Worm (Caenorhabditis elegans) whole organism, dauer: ENCODE measurements around the gene rps-22.

Source experiments
- unc-62 ChIP-seq: sonication (generic microtip); optimal IDR thresholded peaks from 2 replicates; lab custom pipeline; 2017; ENCODE audit warnings: missing biosample characterization, missing genetic modification reagents, missing genetic modification characterization

Gene rps-22

DNA sequence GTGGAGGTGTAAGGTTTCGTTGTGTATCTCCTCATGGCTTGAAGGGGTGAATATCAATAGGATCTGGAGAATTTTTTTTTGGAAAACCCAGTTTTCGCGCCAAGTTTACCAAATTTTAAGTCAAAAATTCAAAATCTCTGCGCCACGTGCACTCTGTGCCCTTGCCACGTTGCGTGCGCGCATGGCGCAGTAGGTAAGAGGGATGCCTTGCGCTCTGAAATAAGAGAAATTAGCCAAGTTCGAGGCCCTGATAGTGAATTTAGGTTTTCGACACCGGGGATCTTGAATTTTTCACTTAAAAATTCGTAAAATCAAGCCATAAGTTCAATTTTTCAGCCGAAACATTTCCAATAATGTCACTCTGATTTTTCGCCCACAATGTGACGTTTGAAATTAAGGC lies 31.1 kb downstream of the rps-22 start:
- no peak for TF ChIP-seq unc-62

DNA sequence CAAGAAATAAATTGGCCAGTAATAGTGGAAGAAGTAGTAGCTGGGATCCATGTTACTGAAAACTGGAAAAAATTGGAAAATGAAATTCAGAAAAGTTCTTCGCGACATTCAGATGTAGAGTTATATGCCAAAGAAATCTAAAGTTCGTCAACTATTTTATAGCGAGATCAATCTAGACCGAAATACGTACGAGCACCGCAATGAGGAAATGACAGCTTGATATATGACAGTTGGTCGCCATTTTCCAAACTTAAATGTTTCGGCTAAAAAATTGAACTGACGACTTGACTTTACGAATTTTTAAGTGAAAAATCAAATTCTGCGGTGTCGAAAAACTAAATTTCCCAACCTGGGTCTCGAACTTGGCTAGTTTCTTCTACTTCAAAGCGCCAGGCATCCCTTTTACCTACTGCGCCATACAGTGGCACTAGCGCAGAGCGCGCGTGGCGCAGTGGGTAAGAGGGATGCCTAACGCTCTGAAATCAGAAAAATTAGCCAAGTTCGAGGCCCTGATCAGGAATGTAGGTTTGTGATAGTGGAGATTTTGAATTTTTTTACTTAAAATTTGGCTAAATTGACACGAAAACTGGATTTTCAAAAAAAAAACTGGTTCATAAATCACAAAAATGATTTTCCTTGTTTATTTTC lies 32.4 kb downstream of the rps-22 start, which contains the start of gene srd-66:
TSS of gene srd-66 (minus strand) at position 51 of the 648 bp plus-strand sequence.
- TF ChIP-seq unc-62 = no peak

DNA sequence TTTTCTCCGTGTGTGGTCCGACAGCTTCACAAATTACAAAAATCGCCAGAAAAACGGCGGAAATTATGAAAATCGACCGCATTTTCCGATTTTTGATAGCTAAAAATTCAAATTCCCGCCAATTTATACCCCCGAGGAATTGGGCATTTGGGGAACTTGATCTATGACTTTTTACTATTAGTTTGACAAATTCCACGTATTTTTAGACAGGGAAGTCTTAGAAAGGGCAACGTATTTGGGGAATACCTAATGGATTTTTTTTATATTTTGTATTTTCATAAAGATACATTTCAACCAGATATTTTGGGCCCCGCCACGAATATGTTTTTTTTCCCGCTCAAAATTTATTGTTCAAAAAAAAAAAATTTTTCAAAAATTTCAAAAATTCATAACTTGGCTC lies 34.5 kb downstream of the rps-22 start, which contains the start of gene Y39A3B.7:
TSS of gene Y39A3B.7 (minus strand) at position 101 of the 400 bp plus-strand sequence.
- no peak for TF ChIP-seq unc-62

DNA sequence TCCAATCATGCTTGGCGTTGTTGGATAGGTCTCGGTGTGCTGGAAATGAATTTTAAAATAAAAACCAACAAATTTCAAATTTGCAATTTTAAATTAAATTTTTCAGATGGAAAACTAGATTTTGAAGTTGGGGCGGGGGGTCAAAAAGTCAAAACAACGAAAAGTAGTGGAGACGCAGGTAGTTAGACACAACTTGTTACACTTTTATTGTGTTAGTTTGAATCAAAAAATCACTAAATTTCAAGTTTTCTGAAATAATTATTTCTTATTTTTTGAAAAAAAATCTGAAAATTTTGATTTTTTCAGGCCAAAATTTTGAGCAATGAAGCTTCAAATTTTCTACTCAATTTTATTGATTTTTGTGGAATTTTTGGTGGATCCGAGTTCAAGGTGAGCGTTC lies 37.4 kb downstream of the rps-22 start, which contains the start of gene Y39A3B.8:
TSS of gene Y39A3B.8 (plus strand) at position 301 of the 400 bp plus-strand sequence.
- TF ChIP-seq unc-62 = no peak

DNA sequence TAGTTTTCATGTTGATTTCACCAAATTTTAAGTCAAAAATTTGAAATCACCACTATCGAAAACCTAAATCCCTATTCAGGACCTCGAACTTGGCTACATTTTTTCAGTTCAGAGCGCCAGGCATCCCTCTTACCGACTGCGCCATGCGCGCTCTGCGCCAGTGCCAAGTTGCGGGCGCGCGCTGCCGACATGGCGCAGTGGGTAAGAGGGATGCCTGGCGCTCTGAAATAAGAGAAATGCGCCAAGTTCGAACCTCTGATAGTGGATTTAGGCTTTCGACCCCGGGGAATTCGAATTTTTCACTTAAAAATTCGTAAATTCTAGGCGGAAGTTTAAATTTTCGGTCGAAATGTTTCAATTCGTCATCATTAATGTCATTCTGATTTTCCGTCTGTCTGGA lies 39.6 kb downstream of the rps-22 start:
- no peak for TF ChIP-seq unc-62

- no peak for TF ChIP-seq unc-62
Measured at ce11 chrIII:1997569-1997968, 47.2 kb downstream of the rps-22 start, which contains the start of gene lgc-42. Gene lgc-42 (plus strand): TSS chrIII:1997869.
